Comparison of ENCODE assay signal across 5 fruit fly cellular contexts in genomic region chr3R:20560668-20561226, dm6.
TF ChIP-seq lines count a peak whose summit lies in the region.

Gene CG5191, plus strand, starts transcription at chr3R:20560865.

- TF ChIP-seq CTCF in whole organism, embryonic (GFP tag; optimal IDR thresholded peaks at IDR 0.05; lab: Kevin White, UChicago) = no peak

TF ChIP-seq in whole organism, adult, 20 proteins besides CTCF, POLR2A, EP300 and RAD21:
- peak; percentile 59 for TF ChIP-seq ovo (GFP tag; optimal IDR thresholded peaks at IDR 0.05; lab: Kevin White, UChicago)
- no peak for TF ChIP-seq cnc (optimal IDR thresholded peaks at IDR 0.05; lab: Kevin White, UChicago)
- peak; percentile 19 for TF ChIP-seq CG12768 (GFP tag; optimal IDR thresholded peaks at IDR 0.05; lab: Kevin White, UChicago)
- peak; percentile 18 for TF ChIP-seq CG11617 (GFP tag; optimal IDR thresholded peaks at IDR 0.05; lab: Kevin White, UChicago)

TF ChIP-seq in whole organism, embryonic, 481 proteins besides CTCF, POLR2A, EP300 and RAD21 (continues in another document):
- TF ChIP-seq kni (GFP tag; optimal IDR thresholded peaks at IDR 0.05; lab: Kevin White, UChicago) = no peak
- peak; percentile 13 for TF ChIP-seq CoRest (tag; optimal IDR thresholded peaks at IDR 0.05; lab: Kevin White, UChicago)
- no peak for TF ChIP-seq CG1832 (GFP tag; optimal IDR thresholded peaks at IDR 0.05; lab: Kevin White, UChicago)
- TF ChIP-seq h (optimal IDR thresholded peaks at IDR 0.05; lab: Kevin White, UChicago) = no peak
- no peak for TF ChIP-seq CG3163 (GFP tag; optimal IDR thresholded peaks at IDR 0.05; lab: Kevin White, UChicago)
- peak; percentile 1 for TF ChIP-seq CG14710 (tag; optimal IDR thresholded peaks at IDR 0.05; lab: Kevin White, UChicago)
- no peak for TF ChIP-seq CG17186 (GFP tag; optimal IDR thresholded peaks at IDR 0.05; lab: Kevin White, UChicago)
- TF ChIP-seq NFAT (GFP tag; IDR thresholded peaks at IDR 0.05; lab: Robert Waterston, UW) = no peak
- TF ChIP-seq crol (GFP tag; IDR thresholded peaks at IDR 0.05; lab: Robert Waterston, UW) = peak; percentile 35; the same call in 1 of the 2 replicates
- 0 out of 3 replicates have a peak, but pooled peaks have one; percentile 7 for TF ChIP-seq sr (GFP tag; IDR thresholded peaks at IDR 0.05; lab: Robert Waterston, UW)
- TF ChIP-seq Kr (GFP tag; optimal IDR thresholded peaks at IDR 0.05; lab: Kevin White, UChicago) = no peak
- no peak for TF ChIP-seq chn (GFP tag; optimal IDR thresholded peaks at IDR 0.05; lab: Kevin White, UChicago)
- TF ChIP-seq dm (GFP tag; optimal IDR thresholded peaks at IDR 0.05; lab: Kevin White, UChicago) = no peak
- TF ChIP-seq CG2678 (tag; optimal IDR thresholded peaks at IDR 0.05; lab: Kevin White, UChicago) = peak; percentile 15
- TF ChIP-seq abd-A (tag; optimal IDR thresholded peaks at IDR 0.05; lab: Kevin White, UChicago) = peak; percentile 34
- peak; percentile 41 for TF ChIP-seq sens (GFP tag; lab: Kevin White, UChicago)
- 0 out of 2 replicates have a peak, but pooled peaks have one; percentile 2 for TF ChIP-seq vvl (GFP tag; IDR thresholded peaks at IDR 0.05; lab: Robert Waterston, UW)
- TF ChIP-seq Rfx (GFP tag; IDR thresholded peaks at IDR 0.05; lab: Robert Waterston, UW) = no peak
- no peak for TF ChIP-seq CG18764 (GFP tag; optimal IDR thresholded peaks at IDR 0.05; lab: Kevin White, UChicago)
- no peak for TF ChIP-seq CG4820 (GFP tag; optimal IDR thresholded peaks at IDR 0.05; lab: Kevin White, UChicago)
- TF ChIP-seq CG13296 (GFP tag; optimal IDR thresholded peaks at IDR 0.05; lab: Kevin White, UChicago) = no peak
- no peak for TF ChIP-seq CG6791 (GFP tag; IDR thresholded peaks at IDR 0.05; lab: Robert Waterston, UW; ENCODE audit: partially characterized antibody)

TF ChIP-seq in whole organism, prepupa, 60 proteins besides CTCF, POLR2A, EP300 and RAD21:
- TF ChIP-seq CG6808 (GFP tag; optimal IDR thresholded peaks at IDR 0.05; lab: Kevin White, UChicago) (no peak), CG6163 (GFP tag; IDR thresholded peaks at IDR 0.05; lab: Robert Waterston, UW) (peak; percentile 23; the same call in 1 of the 3 replicates), CG8119 (GFP tag; IDR thresholded peaks at IDR 0.05; lab: Robert Waterston, UW) (no peak), achi (GFP tag; optimal IDR thresholded peaks at IDR 0.05; lab: Kevin White, UChicago) (no peak), lz (GFP tag; optimal IDR thresholded peaks at IDR 0.05; lab: Kevin White, UChicago) (no peak), fkh (GFP tag; optimal IDR thresholded peaks at IDR 0.05; lab: Kevin White, UChicago) (peak; percentile 72), CG11294 (GFP tag; IDR thresholded peaks at IDR 0.05; lab: Robert Waterston, UW) (no peak), cyc (GFP tag; optimal IDR thresholded peaks at IDR 0.05; lab: Kevin White, UChicago) (peak; percentile 16)

TF ChIP-seq in whole organism, pupa, 21 proteins besides CTCF, POLR2A, EP300 and RAD21:
- no peak for TF ChIP-seq CG9948 (tag; optimal IDR thresholded peaks at IDR 0.05; lab: Kevin White, UChicago)
- peak; percentile 33 for TF ChIP-seq EcR (GFP tag; optimal IDR thresholded peaks at IDR 0.05; lab: Kevin White, UChicago)
- TF ChIP-seq D1 (tag; optimal IDR thresholded peaks at IDR 0.05; lab: Kevin White, UChicago) = no peak
- TF ChIP-seq Ets98B (GFP tag; IDR thresholded peaks at IDR 0.05; lab: Robert Waterston, UW) = peak; percentile 32; the same call in 1 of the 2 replicates
- peak; percentile 11 for TF ChIP-seq CG14655 (GFP tag; optimal IDR thresholded peaks at IDR 0.05; lab: Kevin White, UChicago)

TF ChIP-seq in whole organism, wandering third instar larva, 38 proteins besides CTCF, POLR2A, EP300 and RAD21:
- no peak for TF ChIP-seq sv (GFP tag; optimal IDR thresholded peaks at IDR 0.05; lab: Kevin White, UChicago)
- peak; percentile 3 for TF ChIP-seq h (GFP tag; optimal IDR thresholded peaks at IDR 0.05; lab: Kevin White, UChicago)
- TF ChIP-seq ey (GFP tag; optimal IDR thresholded peaks at IDR 0.05; lab: Kevin White, UChicago) = peak; percentile 9
- no peak for TF ChIP-seq CrebA (GFP tag; optimal IDR thresholded peaks at IDR 0.05; lab: Kevin White, UChicago; ENCODE audit: borderline replicate concordance)
- TF ChIP-seq fru (GFP tag; optimal IDR thresholded peaks at IDR 0.05; lab: Kevin White, UChicago) = peak; percentile 8
- TF ChIP-seq Hr78 (GFP tag; optimal IDR thresholded peaks at IDR 0.05; lab: Kevin White, UChicago) = no peak
